Worm (Caenorhabditis elegans): Measurements from ENCODE around the gene F59B10.3.

F59B10.3 gene

ce11 chrII:10537988-10538387, 27.6 kb downstream of the F59B10.3 start (continued):
- peak; percentile 14 for TF ChIP-seq R02D3.7 (tag; optimal IDR thresholded peaks at IDR 0.05)
- no peak for TF ChIP-seq ceh-82 (tag; optimal IDR thresholded peaks at IDR 0.05)
- TF ChIP-seq elt-2 (tag; optimal IDR thresholded peaks at IDR 0.05), result peak; percentile 28
- TF ChIP-seq nhr-76 (tag; optimal IDR thresholded peaks at IDR 0.05), result no peak

ce11 chrII:10539232-10539631, 28.9 kb downstream of the F59B10.3 start, which contains the start of gene R166.3:
Gene R166.3 (minus strand): TSS chrII:10539332.
- TF ChIP-seq elt-1 (tag; optimal IDR thresholded peaks at IDR 0.05), result no peak
- TF ChIP-seq daf-12 (tag; optimal IDR thresholded peaks at IDR 0.05), result no peak
- no peak for TF ChIP-seq jun-1 (tag; optimal IDR thresholded peaks at IDR 0.05)
- TF ChIP-seq nhr-76 (tag; optimal IDR thresholded peaks at IDR 0.05), result no peak
- no peak for TF ChIP-seq lsy-12 (tag; optimal IDR thresholded peaks at IDR 0.05)
- no peak for TF ChIP-seq aly-2 (tag; optimal IDR thresholded peaks at IDR 0.05)
- no peak for TF ChIP-seq elt-2 (tag; optimal IDR thresholded peaks at IDR 0.05)
- TF ChIP-seq elt-3 (tag; optimal IDR thresholded peaks at IDR 0.05), result no peak
- no peak for TF ChIP-seq sea-2 (GFP tag; optimal IDR thresholded peaks at IDR 0.05)
- TF ChIP-seq ztf-11 (tag; optimal IDR thresholded peaks at IDR 0.05), result no peak
- no peak for TF ChIP-seq egl-5 (tag; optimal IDR thresholded peaks at IDR 0.05)
- no peak for TF ChIP-seq nhr-28 (tag; optimal IDR thresholded peaks at IDR 0.05)
- TF ChIP-seq nhr-237 (tag; optimal IDR thresholded peaks at IDR 0.05), result no peak
- no peak for TF ChIP-seq unc-39 (tag; optimal IDR thresholded peaks at IDR 0.05)

- peak; percentile 97 for TF ChIP-seq ama-1 (optimal IDR thresholded peaks at IDR 0.05)
- peak; percentile 42 for TF ChIP-seq lin-15B (tag; optimal IDR thresholded peaks at IDR 0.05)
- peak; percentile 32 for TF ChIP-seq aly-2 (tag; optimal IDR thresholded peaks at IDR 0.05)
- peak; percentile 62 for TF ChIP-seq nhr-25 (tag; optimal IDR thresholded peaks at IDR 0.05)
- TF ChIP-seq nhr-23 (tag; optimal IDR thresholded peaks at IDR 0.05), result peak; percentile 79
- peak; percentile 4 for TF ChIP-seq hmg-11 (tag; optimal IDR thresholded peaks at IDR 0.05)
- TF ChIP-seq skn-1 (tag; optimal IDR thresholded peaks at IDR 0.05), result peak; percentile 74
- TF ChIP-seq egl-27 (tag; optimal IDR thresholded peaks at IDR 0.05), result no peak
- peak; percentile 95 for TF ChIP-seq lsy-12 (tag; optimal IDR thresholded peaks at IDR 0.05)
- TF ChIP-seq nhr-43 (tag; optimal IDR thresholded peaks at IDR 0.05; ENCODE audit: poor library complexity, severe bottlenecking), result peak; percentile 79
- peak; percentile 60 for TF ChIP-seq tbx-2 (tag; optimal IDR thresholded peaks at IDR 0.05)
- peak; percentile 96 for TF ChIP-seq R02D3.7 (tag; optimal IDR thresholded peaks at IDR 0.05)
- no peak for TF ChIP-seq nhr-77 (tag; optimal IDR thresholded peaks at IDR 0.05)
- no peak for TF ChIP-seq unc-39 (tag; optimal IDR thresholded peaks at IDR 0.05)
- TF ChIP-seq fkh-2 (tag; optimal IDR thresholded peaks at IDR 0.05), result no peak
- peak; percentile 62 for TF ChIP-seq lin-39 (tag; optimal IDR thresholded peaks at IDR 0.05)
- peak; percentile 29 for TF ChIP-seq nhr-28 (tag; optimal IDR thresholded peaks at IDR 0.05)
- TF ChIP-seq ceh-82 (tag; optimal IDR thresholded peaks at IDR 0.05), result no peak
- TF ChIP-seq jun-1 (tag; optimal IDR thresholded peaks at IDR 0.05), result peak; percentile 57
- TF ChIP-seq pha-4 (tag; optimal IDR thresholded peaks at IDR 0.05), result peak; percentile 91
- peak; percentile 56 for TF ChIP-seq elt-2 (tag; optimal IDR thresholded peaks at IDR 0.05)
- TF ChIP-seq ZK546.5 (tag; optimal IDR thresholded peaks at IDR 0.05), result peak; percentile 23
- TF ChIP-seq ztf-4 (tag; optimal IDR thresholded peaks at IDR 0.05), result peak; percentile 78
- no peak for TF ChIP-seq mml-1 (tag; optimal IDR thresholded peaks at IDR 0.05)
- peak; percentile 51 for TF ChIP-seq pqm-1 (tag; optimal IDR thresholded peaks at IDR 0.05)
- no peak for TF ChIP-seq nhr-76 (tag; optimal IDR thresholded peaks at IDR 0.05)
- peak; percentile 66 for TF ChIP-seq nfya-1 (tag; optimal IDR thresholded peaks at IDR 0.05; ENCODE audit: insufficient read depth)
- peak; percentile 34 for TF ChIP-seq ceh-28 (tag; optimal IDR thresholded peaks at IDR 0.05)
- TF ChIP-seq mdl-1 (tag; optimal IDR thresholded peaks at IDR 0.05), result no peak
Measured at ce11 chrII:10541923-10542486, 31.7 kb downstream of the F59B10.3 start, which contains the start of gene pro-1. Gene pro-1 (minus strand): TSS chrII:10541996.
